Fruit fly (Drosophila melanogaster) whole organism, prepupa: ENCODE measurements around the gene CG12560.

Source experiments
- Blimp-1 ChIP-seq: fragments of 200-800 bp; sonication (Bioruptor generic); optimal IDR thresholded peaks from 3 replicates; lab custom pipeline; 2017; ENCODE audit warnings: missing biosample characterization, missing genetic modification characterization, mild to moderate bottlenecking, moderate library complexity, missing genetic modification reagents
- CG10631 ChIP-seq: fragments of 200-800 bp; sonication (Bioruptor generic); optimal IDR thresholded peaks from 2 replicates; lab custom pipeline; 2016; ENCODE audit warnings: missing biosample characterization, missing genetic modification characterization
- CG10669 ChIP-seq: fragments of 200-800 bp; sonication (Bioruptor generic); optimal IDR thresholded peaks from 3 replicates; lab custom pipeline; 2018; ENCODE audit warnings: missing biosample characterization, mild to moderate bottlenecking, missing genetic modification characterization, moderate library complexity
- CG11762 ChIP-seq: fragments of 200-800 bp; sonication (Bioruptor generic); optimal IDR thresholded peaks from 3 replicates; lab custom pipeline; 2016; ENCODE audit warnings: missing biosample characterization, missing genetic modification characterization; ENCODE audit not compliant: insufficient read depth
- CG11902 ChIP-seq: fragments of 200-800 bp; sonication (Bioruptor generic); optimal IDR thresholded peaks from 3 replicates; lab custom pipeline; 2016; ENCODE audit warnings: missing biosample characterization, missing genetic modification characterization
- CG15336 ChIP-seq: fragments of 200-800 bp; sonication (Bioruptor generic); IDR thresholded peaks from 2 replicates; pipeline ENCODE4 v1.3.6; 2022; ENCODE audit warnings: missing biosample characterization, missing genetic modification characterization
- CG1621 ChIP-seq: fragments of 200-800 bp; sonication (Bioruptor generic); optimal IDR thresholded peaks from 3 replicates; lab custom pipeline; 2018; ENCODE audit warnings: missing biosample characterization, mild to moderate bottlenecking, missing genetic modification characterization
- CG16779 ChIP-seq: fragments of 200-800 bp; sonication (Bioruptor generic); optimal IDR thresholded peaks from 3 replicates; lab custom pipeline; 2017; ENCODE audit warnings: missing biosample characterization, mild to moderate bottlenecking, missing genetic modification characterization
- CG3032 ChIP-seq: fragments of 200-800 bp; optimal IDR thresholded peaks from 2 replicates; lab custom pipeline; 2019; ENCODE audit warnings: missing biosample characterization, mild to moderate bottlenecking, missing genetic modification characterization, moderate library complexity
- CG31627 ChIP-seq: fragments of 200-800 bp; sonication (Bioruptor generic); optimal IDR thresholded peaks from 3 replicates; lab custom pipeline; 2016; ENCODE audit warnings: missing biosample characterization, missing genetic modification characterization
- CG32006 ChIP-seq: fragments of 200-800 bp; sonication (Bioruptor generic); optimal IDR thresholded peaks from 3 replicates; lab custom pipeline; 2017; ENCODE audit warnings: missing biosample characterization, mild to moderate bottlenecking, missing genetic modification characterization
- CG34406 ChIP-seq: fragments of 200-800 bp; sonication (Bioruptor generic); optimal IDR thresholded peaks from 3 replicates; lab custom pipeline; 2016; ENCODE audit warnings: missing biosample characterization, missing genetic modification characterization
- CG3919 ChIP-seq: fragments of 200-800 bp; sonication (Bioruptor generic); optimal IDR thresholded peaks from 3 replicates; lab custom pipeline; 2016; ENCODE audit warnings: missing biosample characterization, missing genetic modification characterization
- CG4318 ChIP-seq: fragments of 200-800 bp; sonication (Bioruptor generic); optimal IDR thresholded peaks from 3 replicates; lab custom pipeline; 2017; ENCODE audit warnings: missing biosample characterization, mild to moderate bottlenecking, missing genetic modification characterization
- CG6163 ChIP-seq: fragments of 200-800 bp; sonication (Bioruptor generic); IDR thresholded peaks from 3 replicates; pipeline ENCODE4 v1.3.6; 2022; ENCODE audit warnings: missing biosample characterization, missing genetic modification characterization
- CG6276 ChIP-seq: fragments of 200-800 bp; sonication (Bioruptor generic); optimal IDR thresholded peaks from 2 replicates; lab custom pipeline; 2017; ENCODE audit warnings: missing biosample characterization, mild to moderate bottlenecking, missing genetic modification characterization
- CG6792 ChIP-seq: fragments of 200-800 bp; sonication (Bioruptor generic); optimal IDR thresholded peaks from 3 replicates; lab custom pipeline; 2016; ENCODE audit warnings: missing biosample characterization, missing genetic modification characterization
- CG7368 ChIP-seq: fragments of 200-800 bp; sonication (Bioruptor generic); optimal IDR thresholded peaks from 3 replicates; lab custom pipeline; 2016; ENCODE audit warnings: missing biosample characterization, missing genetic modification characterization
- CG8119 ChIP-seq: fragments of 200-800 bp; sonication (Bioruptor generic); IDR thresholded peaks from 3 replicates; pipeline ENCODE4 v1.3.6; 2022; ENCODE audit warnings: missing biosample characterization, missing genetic modification characterization
- CG8319 ChIP-seq: fragments of 200-800 bp; sonication (Bioruptor generic); optimal IDR thresholded peaks from 3 replicates; lab custom pipeline; 2016; ENCODE audit warnings: missing biosample characterization, missing genetic modification characterization
- CG8632 ChIP-seq: fragments of 200-800 bp; sonication (Bioruptor generic); optimal IDR thresholded peaks from 3 replicates; lab custom pipeline; 2016; ENCODE audit warnings: missing biosample characterization, missing genetic modification characterization
- Eip75B ChIP-seq: fragments of 200-800 bp; sonication (Bioruptor generic); optimal IDR thresholded peaks from 3 replicates; lab custom pipeline; 2016; ENCODE audit warnings: missing biosample characterization, missing genetic modification characterization
- Eip78C ChIP-seq: fragments of 200-800 bp; sonication (Bioruptor generic); peaks from one replicate; lab custom pipeline; 2016; ENCODE audit warnings: missing biosample characterization, missing genetic modification characterization
- Eip93F ChIP-seq: fragments of 200-800 bp; sonication (Bioruptor generic); optimal IDR thresholded peaks from 2 replicates; lab custom pipeline; 2016; ENCODE audit warnings: missing biosample characterization, mild to moderate bottlenecking, missing genetic modification characterization
- Ets21C ChIP-seq: fragments of 200-800 bp; sonication (Bioruptor generic); optimal IDR thresholded peaks from 3 replicates; lab custom pipeline; 2016; ENCODE audit warnings: missing biosample characterization, missing genetic modification characterization
- Ets96B ChIP-seq: fragments of 200-800 bp; optimal IDR thresholded peaks from 2 replicates; lab custom pipeline; 2019; ENCODE audit warnings: missing biosample characterization, mild to moderate bottlenecking, missing genetic modification characterization, moderate library complexity
- Gug ChIP-seq: fragments of 200-800 bp; sonication (Bioruptor generic); IDR thresholded peaks from 2 replicates; pipeline ENCODE4 v1.3.6; 2022; ENCODE audit warnings: missing biosample characterization, missing genetic modification characterization
- Hr38 ChIP-seq: sonication (Bioruptor generic); optimal IDR thresholded peaks from 2 replicates; lab custom pipeline; 2016; ENCODE audit warnings: missing biosample characterization, missing genetic modification characterization
- Hr39 ChIP-seq: fragments of 200-800 bp; sonication (Bioruptor generic); optimal IDR thresholded peaks from 2 replicates; lab custom pipeline; 2016; ENCODE audit warnings: missing biosample characterization, missing genetic modification characterization
- Hr4 ChIP-seq: fragments of 200-800 bp; sonication (Bioruptor generic); optimal IDR thresholded peaks from 3 replicates; lab custom pipeline; 2016; ENCODE audit warnings: missing biosample characterization, missing genetic modification characterization
- Met ChIP-seq: fragments of 200-800 bp; sonication (Bioruptor generic); optimal IDR thresholded peaks from 3 replicates; lab custom pipeline; 2016; ENCODE audit warnings: missing biosample characterization, missing genetic modification characterization
- OdsH ChIP-seq: fragments of 200-800 bp; sonication (Bioruptor generic); optimal IDR thresholded peaks from 3 replicates; lab custom pipeline; 2016; ENCODE audit warnings: missing biosample characterization, missing genetic modification characterization
- Smox ChIP-seq: fragments of 200-800 bp; sonication (Bioruptor generic); optimal IDR thresholded peaks from 3 replicates; lab custom pipeline; 2016; ENCODE audit warnings: missing biosample characterization, missing genetic modification characterization
- Sox102F ChIP-seq: fragments of 200-800 bp; sonication (Bioruptor generic); optimal IDR thresholded peaks from 2 replicates; lab custom pipeline; 2016; ENCODE audit warnings: missing biosample characterization, mild to moderate bottlenecking, missing genetic modification characterization
- Sox14 ChIP-seq: fragments of 200-800 bp; sonication (Bioruptor generic); optimal IDR thresholded peaks from 3 replicates; lab custom pipeline; 2016; ENCODE audit warnings: missing biosample characterization, missing genetic modification characterization
- achi ChIP-seq: fragments of 200-800 bp; sonication (Bioruptor generic); optimal IDR thresholded peaks from 3 replicates; lab custom pipeline; 2016; ENCODE audit warnings: missing biosample characterization, missing genetic modification characterization
- acj6 ChIP-seq: fragments of 200-800 bp; sonication (Bioruptor generic); optimal IDR thresholded peaks from 3 replicates; lab custom pipeline; 2016; ENCODE audit warnings: missing biosample characterization, missing genetic modification characterization
- cyc ChIP-seq: fragments of 200-800 bp; sonication (Bioruptor generic); optimal IDR thresholded peaks from 3 replicates; lab custom pipeline; 2016; ENCODE audit warnings: missing biosample characterization, missing genetic modification characterization
- dac ChIP-seq: fragments of 200-800 bp; sonication (Bioruptor generic); optimal IDR thresholded peaks from 2 replicates; lab custom pipeline; 2017; ENCODE audit warnings: missing biosample characterization, mild to moderate bottlenecking, missing genetic modification characterization
- fd59A ChIP-seq: fragments of 200-800 bp; sonication (Bioruptor generic); optimal IDR thresholded peaks from 2 replicates; lab custom pipeline; 2017; ENCODE audit warnings: missing biosample characterization, mild to moderate bottlenecking, missing genetic modification characterization, missing genetic modification reagents
- fd85E ChIP-seq: fragments of 200-800 bp; sonication (Bioruptor generic); optimal IDR thresholded peaks from 3 replicates; lab custom pipeline; 2016; ENCODE audit warnings: missing biosample characterization, missing genetic modification characterization
- fkh ChIP-seq: fragments of 200-800 bp; sonication (Bioruptor generic); optimal IDR thresholded peaks from 3 replicates; lab custom pipeline; 2017; ENCODE audit warnings: missing biosample characterization, mild to moderate bottlenecking, missing genetic modification characterization, moderate library complexity
- lz ChIP-seq: fragments of 200-800 bp; sonication (Bioruptor generic); optimal IDR thresholded peaks from 3 replicates; lab custom pipeline; 2016; ENCODE audit warnings: missing biosample characterization, missing genetic modification characterization
- net ChIP-seq: fragments of 200-800 bp; sonication (Bioruptor generic); optimal IDR thresholded peaks from 3 replicates; lab custom pipeline; 2016; ENCODE audit warnings: missing biosample characterization, missing genetic modification characterization
- pdm3 ChIP-seq: fragments of 200-800 bp; sonication (Bioruptor generic); optimal IDR thresholded peaks from 3 replicates; lab custom pipeline; 2016; ENCODE audit warnings: missing biosample characterization, missing genetic modification characterization
- ss ChIP-seq, 2 experiments: fragments of 200-800 bp; sonication (Bioruptor generic); optimal IDR thresholded peaks; 2 replicates in 1 of 2; 3 replicates in 1 of 2; lab custom pipeline; 2017 to 2018; ENCODE audit warnings: mild to moderate bottlenecking in 2 of 2, missing biosample characterization in 2 of 2, missing genetic modification characterization in 2 of 2, moderate library complexity in 1 of 2
- svp ChIP-seq: fragments of 200-800 bp; sonication (Bioruptor generic); peaks from one replicate; lab custom pipeline; 2016; ENCODE audit warnings: missing biosample characterization, missing genetic modification characterization
- topi ChIP-seq: fragments of 200-800 bp; sonication (Bioruptor generic); optimal IDR thresholded peaks from 3 replicates; lab custom pipeline; 2016; ENCODE audit warnings: missing biosample characterization, missing genetic modification characterization
- vri ChIP-seq: fragments of 200-800 bp; sonication (Bioruptor generic); optimal IDR thresholded peaks from 3 replicates; lab custom pipeline; 2016; ENCODE audit warnings: missing biosample characterization, mild to moderate bottlenecking, missing genetic modification characterization

The CG12560 gene

DNA sequence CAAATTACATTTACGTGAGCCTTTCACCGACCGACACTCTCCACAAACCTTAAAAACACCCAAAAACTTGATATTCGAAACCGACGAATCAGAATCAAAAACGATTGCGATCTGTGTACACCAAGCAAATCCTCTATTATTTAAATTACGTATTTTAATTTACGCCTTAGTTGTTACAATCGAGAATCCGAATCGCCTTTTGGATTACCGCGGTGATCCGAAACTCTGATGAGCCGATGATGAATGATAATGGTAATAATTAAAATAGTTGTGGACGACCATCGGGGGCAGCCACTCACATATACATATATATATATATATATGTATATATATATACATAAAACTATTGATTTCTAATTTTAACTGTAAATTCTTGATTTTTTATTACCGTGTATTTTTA, 30.4 kb upstream of the CG12560 start, which contains the start of gene CG7367:
Gene CG7367, minus strand, starts transcription at position 101 of the 400 bp plus-strand sequence.
- TF ChIP-seq fd59A (no peak), CG7368 (GFP tag; lab: Kevin White, UChicago) (no peak), Hr39 (GFP tag; lab: Kevin White, UChicago) (no peak), CG15336 (no peak), Hr38 (GFP tag; lab: Kevin White, UChicago) (no peak), CG6163 (GFP tag; lab: Robert Waterston, UW) (no peak), fkh (GFP tag; lab: Kevin White, UChicago) (no peak), CG32006 (GFP tag; lab: Kevin White, UChicago) (no peak), dac (GFP tag; lab: Kevin White, UChicago) (no peak), CG4318 (GFP tag; lab: Kevin White, UChicago) (no peak), Gug (no peak), Eip75B (GFP tag; lab: Kevin White, UChicago) (no peak), CG34406 (GFP tag; lab: Kevin White, UChicago) (no peak), svp (GFP tag; lab: Kevin White, UChicago) (no peak), acj6 (GFP tag; lab: Kevin White, UChicago) (no peak), Eip93F (GFP tag; lab: Kevin White, UChicago) (no peak), Ets21C (no peak), CG6792 (GFP tag; lab: Kevin White, UChicago) (no peak)

dm6 chr2L:8034734-8035133, 25.5 kb upstream of the CG12560 start:
- TF ChIP-seq Hr4 (peak; percentile 76), topi (GFP tag; lab: Kevin White, UChicago) (peak; percentile 32), vri (peak; percentile 22), acj6 (GFP tag; lab: Kevin White, UChicago) (peak; percentile 54), Eip93F (GFP tag; lab: Kevin White, UChicago) (no peak), Sox102F (no peak), CG7368 (GFP tag; lab: Kevin White, UChicago) (peak; percentile 34), CG1621 (tag; lab: Kevin White, UChicago) (peak; percentile 41), Blimp-1 (no peak), Met (GFP tag; lab: Kevin White, UChicago) (no peak), CG4318 (GFP tag; lab: Kevin White, UChicago) (no peak), fkh (GFP tag; lab: Kevin White, UChicago) (no peak), cyc (peak; percentile 23), Ets21C (peak; percentile 3), CG16779 (no peak), CG34406 (GFP tag; lab: Kevin White, UChicago) (peak; percentile 44), achi (peak; percentile 62), CG6792 (GFP tag; lab: Kevin White, UChicago) (peak; percentile 44), CG3919 (GFP tag; lab: Kevin White, UChicago) (peak; percentile 44), Sox14 (GFP tag; lab: Kevin White, UChicago) (peak; percentile 71), CG10631 (GFP tag; lab: Kevin White, UChicago) (peak; percentile 51), Smox (GFP tag; lab: Kevin White, UChicago) (peak; percentile 23), CG31627 (GFP tag; lab: Kevin White, UChicago) (peak; percentile 39), pdm3 (GFP tag; lab: Kevin White, UChicago) (peak; percentile 66), net (GFP tag; lab: Kevin White, UChicago) (peak; percentile 65), CG8119 (GFP tag; lab: Robert Waterston, UW) (peak; percentile 84; the same call in 2 of the 3 replicates), Gug (peak; percentile 65), CG10669 (GFP tag; lab: Kevin White, UChicago) (no peak), fd85E (GFP tag; lab: Kevin White, UChicago) (no peak), CG8632 (GFP tag; lab: Kevin White, UChicago) (no peak), ss (GFP tag; optimal IDR thresholded peaks at IDR 0.05; lab: Kevin White, UChicago) (peak in 1 of 2 experiments; percentile 52), CG3032 (tag; lab: Kevin White, UChicago) (peak; percentile 36), OdsH (peak; percentile 69), CG32006 (GFP tag; lab: Kevin White, UChicago) (peak; percentile 85), lz (GFP tag; lab: Kevin White, UChicago) (peak; percentile 31), CG15336 (peak; percentile 91), CG11762 (peak; percentile 28), CG8319 (no peak), Ets96B (tag; lab: Kevin White, UChicago) (peak; percentile 45), CG11902 (GFP tag; lab: Kevin White, UChicago) (no peak), svp (GFP tag; lab: Kevin White, UChicago) (no peak), Hr39 (GFP tag; lab: Kevin White, UChicago) (peak; percentile 39), CG6276 (GFP tag; lab: Kevin White, UChicago) (no peak), Eip78C (peak; percentile 86)
